Worm (Caenorhabditis elegans) whole organism, late embryonic: ENCODE data around the gene osm-7.

Experiments used
- C08G9.2 ChIP-seq: sonication (generic microtip); optimal IDR thresholded peaks from 2 replicates; lab custom pipeline; 2016; ENCODE audit warnings: mild to moderate bottlenecking, missing genetic modification characterization, moderate library complexity, missing compliant biosample characterization
- F13H6.1 ChIP-seq: sonication (generic microtip); optimal IDR thresholded peaks from 2 replicates; lab custom pipeline; 2016; ENCODE audit warnings: missing genetic modification characterization, missing compliant biosample characterization
- T23F11.4 ChIP-seq: fragments of 200-800 bp; sonication (Bioruptor generic); optimal IDR thresholded peaks from 2 replicates; lab custom pipeline; 2018; ENCODE audit warnings: mild to moderate bottlenecking, missing genetic modification characterization, missing compliant biosample characterization
- fkh-10 ChIP-seq: fragments of 150-350 bp; optimal IDR thresholded peaks from 2 replicates; lab custom pipeline; 2014; ENCODE audit warnings: missing biosample characterization, missing genetic modification reagents, missing genetic modification characterization
- mec-3 ChIP-seq: sonication (generic microtip); optimal IDR thresholded peaks from 2 replicates; lab custom pipeline; 2016; ENCODE audit warnings: borderline replicate concordance, missing genetic modification characterization, missing compliant biosample characterization
- pag-3 ChIP-seq: sonication (generic microtip); optimal IDR thresholded peaks from 2 replicates; lab custom pipeline; 2016; ENCODE audit warnings: missing compliant biosample characterization, missing genetic modification characterization, borderline replicate concordance
- pha-4 ChIP-seq: fragments of 150-350 bp; optimal IDR thresholded peaks from 2 replicates; lab custom pipeline; 2018; ENCODE audit warnings: missing biosample characterization, missing genetic modification reagents, missing genetic modification characterization
- rnt-1 ChIP-seq: sonication (generic microtip); optimal IDR thresholded peaks from 2 replicates; lab custom pipeline; 2016; ENCODE audit warnings: missing genetic modification characterization, missing compliant biosample characterization
- tbx-2 ChIP-seq: sonication (generic microtip); optimal IDR thresholded peaks from 2 replicates; lab custom pipeline; 2016; ENCODE audit warnings: missing genetic modification characterization, missing compliant biosample characterization
- ttx-3 ChIP-seq: sonication (generic microtip); optimal IDR thresholded peaks from 2 replicates; lab custom pipeline; 2016; ENCODE audit warnings: missing genetic modification reagents, missing genetic modification characterization, missing compliant biosample characterization
- unc-55 ChIP-seq: sonication (generic microtip); optimal IDR thresholded peaks from 2 replicates; lab custom pipeline; 2017; ENCODE audit warnings: missing biosample characterization, missing genetic modification reagents, missing genetic modification characterization

ce11 chrIII:13549960-13550359 lies 26.0 kb upstream of the osm-7 start:
- no peak for TF ChIP-seq F13H6.1
- no peak for TF ChIP-seq rnt-1 (tag; lab: Kevin White, UChicago)
- TF ChIP-seq T23F11.4 = no peak
- TF ChIP-seq unc-55 (GFP tag; lab: Kevin White, UChicago) = no peak
- TF ChIP-seq pha-4 = no peak
- TF ChIP-seq fkh-10 = no peak
- no peak for TF ChIP-seq ttx-3 (tag; lab: Kevin White, UChicago)
- TF ChIP-seq mec-3 (tag; lab: Kevin White, UChicago) = no peak
- TF ChIP-seq C08G9.2 (tag; lab: Kevin White, UChicago) = no peak
- TF ChIP-seq tbx-2 (tag; lab: Kevin White, UChicago) = no peak
- TF ChIP-seq pag-3 (tag; lab: Kevin White, UChicago) = no peak
